Worm (Caenorhabditis elegans) whole organism, L2 larva: ENCODE measurements around the gene cyp-33D1.

Experiments used
- F13H6.1 ChIP-seq: sonication (generic microtip); optimal IDR thresholded peaks from 2 replicates; lab custom pipeline; 2016; ENCODE audit warnings: missing genetic modification characterization, missing compliant biosample characterization
- blmp-1 ChIP-seq: sonication (generic microtip); optimal IDR thresholded peaks from 2 replicates; lab custom pipeline; 2017; ENCODE audit warnings: missing genetic modification characterization, mild to moderate bottlenecking, missing compliant biosample characterization, antibody characterized with exemption, moderate library complexity; ENCODE audit not compliant: insufficient read depth
- ceh-16 ChIP-seq: fragments of 150-350 bp; optimal IDR thresholded peaks from 2 replicates; lab custom pipeline; 2014; ENCODE audit warnings: missing biosample characterization, missing genetic modification characterization
- lin-11 ChIP-seq: fragments of 150-350 bp; sonication (generic microtip); optimal IDR thresholded peaks from 2 replicates; lab custom pipeline; 2014; ENCODE audit warnings: missing biosample characterization, missing genetic modification characterization, inconsistent platforms, mixed read lengths
- lin-13 ChIP-seq: fragments of 150-350 bp; optimal IDR thresholded peaks from 2 replicates; lab custom pipeline; 2014; ENCODE audit warnings: missing biosample characterization, missing genetic modification reagents, missing genetic modification characterization
- lin-39 ChIP-seq: fragments of 150-350 bp; optimal IDR thresholded peaks from 2 replicates; lab custom pipeline; 2014; ENCODE audit warnings: missing biosample characterization, missing genetic modification reagents, missing genetic modification characterization
- nhr-25 ChIP-seq: fragments of 150-350 bp; sonication (generic microtip); optimal IDR thresholded peaks from 3 replicates; lab custom pipeline; 2014; ENCODE audit warnings: missing biosample characterization, missing genetic modification characterization
- ztf-1 ChIP-seq: fragments of 200-800 bp; sonication (Bioruptor generic); conservative IDR thresholded peaks from 2 replicates; pipeline ENCODE4 v1.3.6; 2022; ENCODE audit warnings: missing genetic modification characterization, missing compliant biosample characterization
- ztf-11 ChIP-seq: sonication (generic microtip); optimal IDR thresholded peaks from 2 replicates; lab custom pipeline; 2017; ENCODE audit warnings: missing biosample characterization, missing genetic modification characterization

- TF ChIP-seq nhr-25, result no peak
- no peak for TF ChIP-seq ceh-16 (tag; lab: Kevin White, UChicago)
- no peak for TF ChIP-seq blmp-1 (tag; lab: Kevin White, UChicago)
- TF ChIP-seq lin-13 (GFP tag; lab: Kevin White, UChicago), result no peak
- TF ChIP-seq ztf-1 (GFP tag; lab: Robert Waterston, UW), result no peak
- no peak for TF ChIP-seq F13H6.1 (tag; lab: Kevin White, UChicago)
- TF ChIP-seq lin-39 (tag; lab: Kevin White, UChicago), result no peak
- no peak for TF ChIP-seq ztf-11 (tag; lab: Kevin White, UChicago)
- no peak for TF ChIP-seq lin-11 (tag; lab: Kevin White, UChicago)
Observed at ce11 chrV:16163719-16164118, 11.9 kb downstream of the cyp-33D1 start, which contains the start of gene F10A3.12.
